Worm (Caenorhabditis elegans): ENCODE measurements around the gene ift-81.

The ift-81 gene

DNA sequence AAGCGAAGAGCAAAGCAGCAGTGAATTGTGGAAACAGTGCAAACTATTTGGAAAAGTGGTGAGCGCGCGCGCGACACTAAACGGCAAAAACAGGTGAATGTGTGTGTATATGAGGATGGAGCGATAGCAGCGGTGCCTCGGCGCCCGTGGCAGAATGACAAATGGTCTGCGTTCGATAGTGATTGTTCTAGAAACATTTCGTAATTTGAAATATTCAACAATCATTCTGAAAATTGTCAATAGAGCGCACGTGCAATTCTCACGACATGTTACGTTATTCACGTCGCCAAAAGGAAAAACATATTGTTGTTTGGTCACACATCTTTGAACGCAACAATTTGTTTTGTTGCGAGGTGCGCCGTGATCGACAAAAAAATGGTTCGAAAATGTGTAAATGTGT, 56.9 kb downstream of the ift-81 start:
- TF ChIP-seq ztf-23 (GFP tag; IDR thresholded peaks at IDR 0.05): no peak
- TF ChIP-seq klf-2 (GFP tag; conservative IDR thresholded peaks at IDR 0.05): no peak
- no peak for TF ChIP-seq ref-1 (GFP tag; conservative IDR thresholded peaks at IDR 0.05)
- TF ChIP-seq med-1 (GFP tag; optimal IDR thresholded peaks at IDR 0.05; ENCODE audit: insufficient read depth): no peak
- TF ChIP-seq flt-1 (GFP tag; IDR thresholded peaks at IDR 0.05): no peak
- no peak for TF ChIP-seq cog-1 (tag; optimal IDR thresholded peaks at IDR 0.05)
- TF ChIP-seq T22C8.4 (GFP tag; IDR thresholded peaks at IDR 0.05): no peak
- no peak for TF ChIP-seq ztf-29 (GFP tag; IDR thresholded peaks at IDR 0.05)
- no peak for TF ChIP-seq tab-1 (GFP tag; IDR thresholded peaks at IDR 0.05)
